Fruit fly (Drosophila melanogaster) whole organism, wandering third instar larva: ENCODE measurements around the gene ago.

Experiments used
- Abd-B ChIP-seq: fragments of >200 bp; optimal IDR thresholded peaks from 2 replicates; lab custom pipeline; 2017; ENCODE audit warnings: missing biosample characterization, missing genetic modification characterization
- CG32264 ChIP-seq: fragments of 200-800 bp; sonication (Bioruptor generic); optimal IDR thresholded peaks from 2 replicates; lab custom pipeline; 2016; ENCODE audit warnings: missing biosample characterization, missing genetic modification characterization
- CG9705 ChIP-seq: fragments of 200-800 bp; sonication (Bioruptor generic); optimal IDR thresholded peaks from 2 replicates; lab custom pipeline; 2018; ENCODE audit warnings: missing biosample characterization, mild to moderate bottlenecking, missing genetic modification characterization
- Dfd ChIP-seq: fragments of >200 bp; optimal IDR thresholded peaks from 2 replicates; lab custom pipeline; 2017; ENCODE audit warnings: missing biosample characterization, missing genetic modification characterization
- Dif ChIP-seq: fragments of 200-275, 200-300 bp; sonication (Bioruptor generic); optimal IDR thresholded peaks from 2 replicates; lab custom pipeline; 2018; ENCODE audit warnings: missing biosample characterization, missing genetic modification characterization; ENCODE audit not compliant: partially characterized antibody
- GATAd ChIP-seq: sonication (Bioruptor generic); optimal IDR thresholded peaks from 2 replicates; lab custom pipeline; 2016; ENCODE audit warnings: missing biosample characterization, missing genetic modification characterization
- HLH106 ChIP-seq: fragments of 200-800 bp; optimal IDR thresholded peaks from 3 replicates; lab custom pipeline; 2019; ENCODE audit warnings: missing biosample characterization, mild to moderate bottlenecking, missing genetic modification characterization, moderate library complexity
- Hnf4 ChIP-seq: fragments of 200-800 bp; sonication (Bioruptor generic); optimal IDR thresholded peaks from 2 replicates; lab custom pipeline; 2016; ENCODE audit warnings: missing biosample characterization, mild to moderate bottlenecking, missing genetic modification characterization
- Hr78 ChIP-seq: fragments of >200 bp; optimal IDR thresholded peaks from 2 replicates; lab custom pipeline; 2017; ENCODE audit warnings: missing biosample characterization, missing genetic modification characterization
- Hr83 ChIP-seq: fragments of 200-300 bp; sonication (Bioruptor generic); optimal IDR thresholded peaks from 2 replicates; lab custom pipeline; 2016; ENCODE audit warnings: missing biosample characterization, mild to moderate bottlenecking, missing genetic modification characterization, moderate library complexity; ENCODE audit not compliant: poor library complexity, severe bottlenecking
- Jra ChIP-seq: sonication (Bioruptor generic); optimal IDR thresholded peaks from 2 replicates; lab custom pipeline; 2016; ENCODE audit warnings: missing biosample characterization, missing genetic modification characterization
- Mio ChIP-seq: sonication (Bioruptor generic); optimal IDR thresholded peaks from 2 replicates; lab custom pipeline; 2016; ENCODE audit warnings: missing biosample characterization, missing genetic modification characterization
- Myc ChIP-seq: fragments of >200 bp; optimal IDR thresholded peaks from 2 replicates; lab custom pipeline; 2017
- N ChIP-seq: fragments of >200 bp; optimal IDR thresholded peaks from 2 replicates; lab custom pipeline; 2018; ENCODE audit warnings: missing biosample characterization, missing external identifiers, missing genetic modification characterization
- OdsH ChIP-seq: fragments of 200-800 bp; sonication (Bioruptor generic); optimal IDR thresholded peaks from 2 replicates; lab custom pipeline; 2016; ENCODE audit warnings: missing biosample characterization, mild to moderate bottlenecking, missing genetic modification characterization
- Rel ChIP-seq, 2 experiments: fragments of 200-800 bp; sonication (Bioruptor generic) in 1 of 2; optimal IDR thresholded peaks; 2 replicates in 1 of 2; 3 replicates in 1 of 2; lab custom pipeline; 2016 to 2019; ENCODE audit warnings: mild to moderate bottlenecking in 2 of 2, missing biosample characterization in 2 of 2, missing genetic modification characterization in 2 of 2, moderate library complexity in 1 of 2
- Sp1 ChIP-seq: fragments of 200-800 bp; sonication (Bioruptor generic); optimal IDR thresholded peaks from 3 replicates; lab custom pipeline; 2019; ENCODE audit warnings: missing biosample characterization, mild to moderate bottlenecking, missing genetic modification characterization, moderate library complexity
- Vsx2 ChIP-seq: fragments of 200-300, 225-300 bp; sonication (Bioruptor generic); optimal IDR thresholded peaks from 2 replicates; lab custom pipeline; 2018; ENCODE audit warnings: missing biosample characterization, missing genetic modification characterization; ENCODE audit not compliant: partially characterized antibody
- br ChIP-seq: fragments of 200-800 bp; sonication (Bioruptor generic); optimal IDR thresholded peaks from 2 replicates; lab custom pipeline; 2016; ENCODE audit warnings: missing biosample characterization, missing genetic modification characterization
- brk ChIP-seq: fragments of 200-800 bp; sonication (Bioruptor generic); optimal IDR thresholded peaks from 2 replicates; lab custom pipeline; 2016; ENCODE audit warnings: missing biosample characterization, mild to moderate bottlenecking, missing genetic modification characterization
- dl ChIP-seq, 2 experiments: fragments of 175-275, 200-275 bp in 1 of 2; fragments of 200-275 bp in 1 of 2; sonication (Bioruptor generic); optimal IDR thresholded peaks; lab custom pipeline; 2018; ENCODE audit warnings: mild to moderate bottlenecking in 2 of 2, missing biosample characterization in 2 of 2, missing genetic modification characterization in 2 of 2, moderate library complexity in 2 of 2; ENCODE audit not compliant: partially characterized antibody in 2 of 2, insufficient read depth in 1 of 2
- dmrt93B ChIP-seq: fragments of 200-800 bp; sonication (Bioruptor generic); optimal IDR thresholded peaks from 2 replicates; lab custom pipeline; 2018; ENCODE audit warnings: missing biosample characterization, mild to moderate bottlenecking, missing genetic modification characterization
- dsf ChIP-seq: sonication (Bioruptor generic); optimal IDR thresholded peaks from 2 replicates; lab custom pipeline; 2016; ENCODE audit warnings: missing biosample characterization, missing genetic modification characterization, borderline replicate concordance
- ey ChIP-seq: fragments of 200-800 bp; sonication (Bioruptor generic); optimal IDR thresholded peaks from 2 replicates; lab custom pipeline; 2016; ENCODE audit warnings: missing biosample characterization, missing genetic modification characterization
- foxo ChIP-seq, 2 experiments: fragments of 200-800 bp; sonication (Bioruptor generic); optimal IDR thresholded peaks; 2 replicates in 1 of 2; 3 replicates in 1 of 2; lab custom pipeline; 2016 to 2017; ENCODE audit warnings: missing biosample characterization in 2 of 2, missing genetic modification characterization in 2 of 2
- fru ChIP-seq: fragments of 200-800 bp; sonication (Bioruptor generic); optimal IDR thresholded peaks from 3 replicates; lab custom pipeline; 2016; ENCODE audit warnings: missing biosample characterization, mild to moderate bottlenecking, missing genetic modification characterization
- h ChIP-seq: fragments of 200-800 bp; sonication (Bioruptor generic); optimal IDR thresholded peaks from 3 replicates; lab custom pipeline; 2016; ENCODE audit warnings: missing biosample characterization, mild to moderate bottlenecking, missing genetic modification characterization
- jim ChIP-seq: fragments of 175-275, 200-325 bp; sonication (Bioruptor generic); optimal IDR thresholded peaks from 2 replicates; lab custom pipeline; 2016; ENCODE audit warnings: missing biosample characterization, mild to moderate bottlenecking, missing genetic modification characterization
- lola ChIP-seq: fragments of >200 bp; optimal IDR thresholded peaks from 2 replicates; lab custom pipeline; 2017; ENCODE audit warnings: missing biosample characterization, missing genetic modification characterization
- pan ChIP-seq: fragments of >200 bp; optimal IDR thresholded peaks from 2 replicates; lab custom pipeline; 2017
- psq ChIP-seq: fragments of 200-800 bp; sonication (Bioruptor generic); optimal IDR thresholded peaks from 3 replicates; lab custom pipeline; 2017; ENCODE audit warnings: missing biosample characterization, mild to moderate bottlenecking, missing genetic modification characterization, moderate library complexity
- rgr ChIP-seq: fragments of 200-800 bp; sonication (Bioruptor generic); optimal IDR thresholded peaks from 3 replicates; lab custom pipeline; 2016; ENCODE audit warnings: missing biosample characterization, mild to moderate bottlenecking, missing genetic modification characterization
- sage ChIP-seq: fragments of 200-800 bp; sonication (Bioruptor generic); optimal IDR thresholded peaks from 2 replicates; lab custom pipeline; 2016; ENCODE audit warnings: missing biosample characterization, mild to moderate bottlenecking, missing genetic modification characterization
- sv ChIP-seq: fragments of 200-800 bp; sonication (Bioruptor generic); optimal IDR thresholded peaks from 3 replicates; lab custom pipeline; 2016; ENCODE audit warnings: missing biosample characterization, missing genetic modification characterization
- tai ChIP-seq: sonication (Bioruptor generic); optimal IDR thresholded peaks from 2 replicates; lab custom pipeline; 2016; ENCODE audit warnings: missing biosample characterization, missing genetic modification characterization
- usp ChIP-seq: fragments of >200 bp; optimal IDR thresholded peaks from 2 replicates; lab custom pipeline; 2017; ENCODE audit warnings: missing biosample characterization, missing genetic modification characterization
- woc ChIP-seq: sonication (Bioruptor generic); optimal IDR thresholded peaks from 2 replicates; lab custom pipeline; 2016; ENCODE audit warnings: missing biosample characterization, mild to moderate bottlenecking, missing genetic modification characterization

ago gene

dm6 chr3L:4293711-4294110 is 39.6 kb upstream of the ago start:
- TF ChIP-seq Jra (GFP tag; lab: Kevin White, UChicago), result no peak
- TF ChIP-seq lola, result no peak
- TF ChIP-seq Rel (GFP tag; optimal IDR thresholded peaks at IDR 0.05; lab: Kevin White, UChicago), result no peak
- TF ChIP-seq Rel (tag; optimal IDR thresholded peaks at IDR 0.05; lab: Kevin White, UChicago), result no peak
- no peak for TF ChIP-seq N (GFP tag; lab: Kevin White, UChicago)
- no peak for TF ChIP-seq dl (GFP tag; optimal IDR thresholded peaks at IDR 0.05; lab: Kevin White, UChicago; ENCODE audit: insufficient read depth in 1 of 2, partially characterized antibody in 2 of 2)
- TF ChIP-seq Myc (lab: Kevin White, UChicago), result no peak
- no peak for TF ChIP-seq Abd-B
- TF ChIP-seq rgr, result no peak
- no peak for TF ChIP-seq dsf (GFP tag; lab: Kevin White, UChicago)
- TF ChIP-seq OdsH (GFP tag; lab: Kevin White, UChicago), result no peak

dm6 chr3L:4293304-4293703 is 39.2 kb upstream of the ago start:
- TF ChIP-seq sv (GFP tag; lab: Kevin White, UChicago), result no peak
- no peak for TF ChIP-seq CG32264
- no peak for TF ChIP-seq Hr78
- TF ChIP-seq rgr, result no peak
- TF ChIP-seq Sp1 (GFP tag; lab: Kevin White, UChicago), result no peak
- no peak for TF ChIP-seq OdsH (GFP tag; lab: Kevin White, UChicago)
- no peak for TF ChIP-seq fru (GFP tag; lab: Kevin White, UChicago)
- no peak for TF ChIP-seq brk (GFP tag; lab: Kevin White, UChicago)
- no peak for TF ChIP-seq Hnf4 (GFP tag; lab: Kevin White, UChicago)
- TF ChIP-seq Dfd (GFP tag; lab: Kevin White, UChicago), result no peak

dm6 chr3L:4292120-4292697 is 38.1 kb upstream of the ago start, which contains the start of the genes CG15012 and Fdx2:
Gene CG15012, minus strand, starts transcription at chr3L:4292246.
Gene Fdx2, plus strand, starts transcription at chr3L:4292482.
- TF ChIP-seq ey (peak; percentile 8), Dfd (GFP tag; lab: Kevin White, UChicago) (no peak), rgr (peak; percentile 43), Jra (GFP tag; lab: Kevin White, UChicago) (peak; percentile 32), Sp1 (GFP tag; lab: Kevin White, UChicago) (peak; percentile 30), Vsx2 (GFP tag; lab: Kevin White, UChicago) (no peak), Myc (lab: Kevin White, UChicago) (peak; percentile 33), woc (GFP tag; lab: Kevin White, UChicago) (peak; percentile 71), fru (GFP tag; lab: Kevin White, UChicago) (peak; percentile 46), Hnf4 (GFP tag; lab: Kevin White, UChicago) (no peak)

dm6 chr3L:4288591-4289056 is 34.5 kb upstream of the ago start, which contains the start of gene Hexo1:
Gene Hexo1, plus strand, starts transcription at chr3L:4288641.
- peak; percentile 73 for TF ChIP-seq h (GFP tag; lab: Kevin White, UChicago)
- TF ChIP-seq brk (GFP tag; lab: Kevin White, UChicago), result no peak
- TF ChIP-seq Mio (GFP tag; lab: Kevin White, UChicago), result no peak
- TF ChIP-seq foxo (GFP tag; optimal IDR thresholded peaks at IDR 0.05; lab: Kevin White, UChicago), result peak; percentile 26 to 66
- TF ChIP-seq CG32264, result no peak
- peak; percentile 37 for TF ChIP-seq Jra (GFP tag; lab: Kevin White, UChicago)
- TF ChIP-seq br (GFP tag; lab: Kevin White, UChicago), result peak; percentile 76
- TF ChIP-seq Myc (lab: Kevin White, UChicago), result no peak
- TF ChIP-seq fru (GFP tag; lab: Kevin White, UChicago), result peak; percentile 75
- TF ChIP-seq Rel (GFP tag; optimal IDR thresholded peaks at IDR 0.05; lab: Kevin White, UChicago), result no peak
- peak; percentile 18 for TF ChIP-seq Rel (tag; optimal IDR thresholded peaks at IDR 0.05; lab: Kevin White, UChicago)
- TF ChIP-seq Hr78, result no peak
- peak; percentile 63 for TF ChIP-seq rgr
- TF ChIP-seq N (GFP tag; lab: Kevin White, UChicago), result no peak
- TF ChIP-seq Dif (GFP tag; lab: Kevin White, UChicago), result no peak
- no peak for TF ChIP-seq dmrt93B (GFP tag; lab: Kevin White, UChicago)
- TF ChIP-seq woc (GFP tag; lab: Kevin White, UChicago), result peak; percentile 92
- TF ChIP-seq dl (GFP tag; optimal IDR thresholded peaks at IDR 0.05; lab: Kevin White, UChicago; ENCODE audit: insufficient read depth in 1 of 2, partially characterized antibody in 2 of 2), result no peak
- TF ChIP-seq usp (GFP tag; lab: Kevin White, UChicago), result no peak
- no peak for TF ChIP-seq CG9705 (GFP tag; lab: Kevin White, UChicago)
- TF ChIP-seq lola, result no peak
- TF ChIP-seq dsf (GFP tag; lab: Kevin White, UChicago), result no peak
- no peak for TF ChIP-seq Dfd (GFP tag; lab: Kevin White, UChicago)
- peak; percentile 65 for TF ChIP-seq ey
- peak; percentile 56 for TF ChIP-seq psq (GFP tag; lab: Kevin White, UChicago)
- TF ChIP-seq Vsx2 (GFP tag; lab: Kevin White, UChicago), result no peak
- peak; percentile 69 for TF ChIP-seq OdsH (GFP tag; lab: Kevin White, UChicago)
- no peak for TF ChIP-seq sage (GFP tag; lab: Kevin White, UChicago)
- TF ChIP-seq Sp1 (GFP tag; lab: Kevin White, UChicago), result peak; percentile 59
- TF ChIP-seq pan (lab: Kevin White, UChicago), result no peak
- TF ChIP-seq tai, result no peak
- TF ChIP-seq sv (GFP tag; lab: Kevin White, UChicago), result peak; percentile 17
- TF ChIP-seq GATAd, result no peak
- TF ChIP-seq Abd-B, result no peak
- TF ChIP-seq HLH106 (tag; lab: Kevin White, UChicago), result peak; percentile 60
- no peak for TF ChIP-seq jim (GFP tag; lab: Kevin White, UChicago)
- no peak for TF ChIP-seq Hr83 (GFP tag; lab: Kevin White, UChicago)
- TF ChIP-seq Hnf4 (GFP tag; lab: Kevin White, UChicago), result no peak
